Worm (Caenorhabditis elegans): ENCODE data around the gene srsx-14.

Gene srsx-14

ce11 chrIV:5592956-5593355, 34.0 kb downstream of the srsx-14 start:
- 0 out of 2 replicates have a peak, but pooled peaks have one; percentile 6 for TF ChIP-seq hmg-1.2 (GFP tag; IDR thresholded peaks at IDR 0.05)
- TF ChIP-seq die-1 (tag; optimal IDR thresholded peaks at IDR 0.05): no peak
- no peak for TF ChIP-seq hlh-26 (GFP tag; conservative IDR thresholded peaks at IDR 0.05)
- no peak for TF ChIP-seq pbrm-1 (GFP tag; IDR thresholded peaks at IDR 0.05)
- TF ChIP-seq bed-1 (GFP tag; IDR thresholded peaks at IDR 0.05): no peak
- TF ChIP-seq lir-1 (GFP tag; conservative IDR thresholded peaks at IDR 0.05): 0 out of 2 replicates have a peak, but pooled peaks have one; percentile 9
- no peak for TF ChIP-seq ceh-40 (GFP tag; IDR thresholded peaks at IDR 0.05)
- TF ChIP-seq hrde-1 (tag; optimal IDR thresholded peaks at IDR 0.05; ENCODE audit: borderline replicate concordance): no peak
- no peak for TF ChIP-seq snpc-1.3 (tag; optimal IDR thresholded peaks at IDR 0.05; ENCODE audit: insufficient read depth)
- TF ChIP-seq zfh-2 (GFP tag; conservative IDR thresholded peaks at IDR 0.05): peak; percentile 72; the same call in 1 of the 2 replicates
- no peak for TF ChIP-seq somi-1 (GFP tag; optimal IDR thresholded peaks at IDR 0.05)
- no peak for TF ChIP-seq cebp-1 (GFP tag; IDR thresholded peaks at IDR 0.05)
- no peak for TF ChIP-seq cebp-1 (tag; optimal IDR thresholded peaks at IDR 0.05)
- TF ChIP-seq atf-7 (tag; optimal IDR thresholded peaks at IDR 0.05): no peak
- TF ChIP-seq tbx-9 (tag; optimal IDR thresholded peaks at IDR 0.05; ENCODE audit: borderline replicate concordance): no peak

- no peak for TF ChIP-seq snpc-4 (GFP tag; optimal IDR thresholded peaks at IDR 0.05)
- TF ChIP-seq snpc-4 (tag; optimal IDR thresholded peaks at IDR 0.05): peak in 3 of 4 experiments; percentile 24 to 52 (median 39)
- TF ChIP-seq attf-5 (GFP tag; optimal IDR thresholded peaks at IDR 0.05): peak; percentile 83
- peak; percentile 68; the same call in 1 of the 2 replicates for TF ChIP-seq let-526 (GFP tag; IDR thresholded peaks at IDR 0.05)
- peak; percentile 57 for TF ChIP-seq ztf-3 (GFP tag; optimal IDR thresholded peaks at IDR 0.05)
- peak; percentile 67 for TF ChIP-seq lin-26 (GFP tag; IDR thresholded peaks at IDR 0.05)
- TF ChIP-seq madf-3 (GFP tag; IDR thresholded peaks at IDR 0.05): peak; percentile 52; the same call in 1 of the 2 replicates
- TF ChIP-seq unc-62 (GFP tag; optimal IDR thresholded peaks at IDR 0.05): peak; percentile 93
- TF ChIP-seq F39B2.1 (GFP tag; IDR thresholded peaks at IDR 0.05): no peak
- TF ChIP-seq ekl-4 (GFP tag; IDR thresholded peaks at IDR 0.05): 0 out of 2 replicates have a peak, but pooled peaks have one; percentile 35
- peak; percentile 54; the same call in 1 of the 2 replicates for TF ChIP-seq dox-1 (GFP tag; IDR thresholded peaks at IDR 0.05)
- TF ChIP-seq pbrm-1 (GFP tag; IDR thresholded peaks at IDR 0.05): peak; percentile 47; the same call in 1 of the 2 replicates
- no peak for TF ChIP-seq rec-8 (tag; optimal IDR thresholded peaks at IDR 0.05)
- TF ChIP-seq ztf-18 (tag; optimal IDR thresholded peaks at IDR 0.05): no peak
- peak; percentile 92 for TF ChIP-seq chd-7 (tag; optimal IDR thresholded peaks at IDR 0.05)
- TF ChIP-seq aptf-2 (GFP tag; conservative IDR thresholded peaks at IDR 0.05): no peak
- no peak for TF ChIP-seq sptf-2 (GFP tag; optimal IDR thresholded peaks at IDR 0.05)
- TF ChIP-seq B0336.3 (GFP tag; IDR thresholded peaks at IDR 0.05): peak; percentile 85
- TF ChIP-seq hmg-1.2 (GFP tag; IDR thresholded peaks at IDR 0.05): peak; percentile 20; the same call in 1 of the 2 replicates
- peak; percentile 50 for TF ChIP-seq F23B12.7 (tag; optimal IDR thresholded peaks at IDR 0.05; ENCODE audit: insufficient read depth)
- TF ChIP-seq lin-35 (GFP tag; optimal IDR thresholded peaks at IDR 0.05): peak in 1 of 3 experiments; percentile 2
- peak; percentile 79 for TF ChIP-seq nfyb-1 (GFP tag; IDR thresholded peaks at IDR 0.05)
- peak; percentile 42 for TF ChIP-seq ets-4 (GFP tag; optimal IDR thresholded peaks at IDR 0.05)
- TF ChIP-seq T07F8.4 (tag; optimal IDR thresholded peaks at IDR 0.05): no peak
- TF ChIP-seq ztf-26 (tag; optimal IDR thresholded peaks at IDR 0.05): peak; percentile 83
- TF ChIP-seq egl-44 (GFP tag; IDR thresholded peaks at IDR 0.05): peak; percentile 84; the same call in 1 of the 2 replicates
- TF ChIP-seq F22D6.2 (tag; optimal IDR thresholded peaks at IDR 0.05): peak; percentile 64
- TF ChIP-seq somi-1 (GFP tag; optimal IDR thresholded peaks at IDR 0.05): peak; percentile 97
- peak; percentile 76 for TF ChIP-seq ceh-27 (GFP tag; optimal IDR thresholded peaks at IDR 0.05)
- no peak for TF ChIP-seq athp-1 (tag; optimal IDR thresholded peaks at IDR 0.05)
- peak; percentile 95 for TF ChIP-seq ztf-22 (GFP tag; optimal IDR thresholded peaks at IDR 0.05)
- peak; percentile 41 for TF ChIP-seq K12H6.12 (tag; optimal IDR thresholded peaks at IDR 0.05)
- TF ChIP-seq pha-4 (tag; optimal IDR thresholded peaks at IDR 0.05): peak; percentile 87
- peak; percentile 61 for TF ChIP-seq lin-54 (GFP tag; optimal IDR thresholded peaks at IDR 0.05)
Observed at ce11 chrIV:5591134-5591533, 35.8 kb downstream of the srsx-14 start.
